Fruit fly (Drosophila melanogaster): ENCODE results near the gene CG6428.

Gene CG6428

dm6 chrX:3967613-3968012 is 842 bp downstream of the CG6428 start (continued):
- TF ChIP-seq HmgD (GFP tag; optimal IDR thresholded peaks at IDR 0.05) (no peak), CG4328 (GFP tag; optimal IDR thresholded peaks at IDR 0.05) (no peak), fd102C (GFP tag; optimal IDR thresholded peaks at IDR 0.05) (no peak), nom (GFP tag; optimal IDR thresholded peaks at IDR 0.05) (no peak), CG4854 (GFP tag; optimal IDR thresholded peaks at IDR 0.05) (no peak), CG10366 (GFP tag; IDR thresholded peaks at IDR 0.05) (no peak), slou (GFP tag; optimal IDR thresholded peaks at IDR 0.05) (no peak), CG2678 (tag; optimal IDR thresholded peaks at IDR 0.05) (no peak), Rfx (GFP tag; IDR thresholded peaks at IDR 0.05) (no peak), dm (GFP tag; optimal IDR thresholded peaks at IDR 0.05) (no peak), Gsc (GFP tag; IDR thresholded peaks at IDR 0.05) (no peak), nerfin-2 (GFP tag; IDR thresholded peaks at IDR 0.05; ENCODE audit: partially characterized antibody) (no peak), tx (GFP tag; optimal IDR thresholded peaks at IDR 0.05) (no peak), sens (GFP tag) (peak; percentile 85), CG14667 (GFP tag; IDR thresholded peaks at IDR 0.05) (no peak), ci (GFP tag; IDR thresholded peaks at IDR 0.05) (0 out of 3 replicates have a peak, but pooled peaks have one; percentile 38), CrebB (tag; optimal IDR thresholded peaks at IDR 0.05) (peak; percentile 8), pros (GFP tag; optimal IDR thresholded peaks at IDR 0.05) (no peak), CG8281 (tag; optimal IDR thresholded peaks at IDR 0.05) (no peak), CG2202 (tag; optimal IDR thresholded peaks at IDR 0.05) (peak; percentile 21), dmrt99B (tag; optimal IDR thresholded peaks at IDR 0.05) (no peak), sima (GFP tag; optimal IDR thresholded peaks at IDR 0.05) (no peak), CG10543 (GFP tag; optimal IDR thresholded peaks at IDR 0.05) (no peak), peb (GFP tag; IDR thresholded peaks at IDR 0.05) (no peak), Ravus (GFP tag; IDR thresholded peaks at IDR 0.05) (no peak), CG13424 (tag; optimal IDR thresholded peaks at IDR 0.05) (peak; percentile 2), CG18262 (tag; optimal IDR thresholded peaks at IDR 0.05) (no peak), CG7928 (GFP tag; optimal IDR thresholded peaks at IDR 0.05) (no peak), org-1 (GFP tag; optimal IDR thresholded peaks at IDR 0.05) (peak; percentile 18)

- TF ChIP-seq mld (GFP tag; IDR thresholded peaks at IDR 0.05; ENCODE audit: partially characterized antibody) (0 out of 3 replicates have a peak, but pooled peaks have one; percentile 19), sqz (GFP tag; optimal IDR thresholded peaks at IDR 0.05) (no peak), CG14860 (GFP tag; IDR thresholded peaks at IDR 0.05; ENCODE audit: partially characterized antibody) (0 out of 3 replicates have a peak, but pooled peaks have one; percentile 44), stwl (tag; optimal IDR thresholded peaks at IDR 0.05) (peak; percentile 80), tna (GFP tag; IDR thresholded peaks at IDR 0.05; ENCODE audit: partially characterized antibody) (0 out of 2 replicates have a peak, but pooled peaks have one; percentile 21), Sox102F (GFP tag; optimal IDR thresholded peaks at IDR 0.05) (no peak), MESR4 (GFP tag; optimal IDR thresholded peaks at IDR 0.05) (peak; percentile 97), vvl (GFP tag; IDR thresholded peaks at IDR 0.05) (0 out of 2 replicates have a peak, but pooled peaks have one; percentile 10), pzg (GFP tag; optimal IDR thresholded peaks at IDR 0.05) (peak; percentile 76), CG9797 (GFP tag; optimal IDR thresholded peaks at IDR 0.05) (peak; percentile 40), CG12299 (tag; optimal IDR thresholded peaks at IDR 0.05) (peak; percentile 2), gfzf (GFP tag; optimal IDR thresholded peaks at IDR 0.05) (peak; percentile 22), CG31224 (GFP tag; IDR thresholded peaks at IDR 0.05) (no peak), HmgZ (tag; optimal IDR thresholded peaks at IDR 0.05) (peak; percentile 42), Sry-δ (GFP tag; optimal IDR thresholded peaks at IDR 0.05) (peak; percentile 63), YL-1 (GFP tag; optimal IDR thresholded peaks at IDR 0.05) (peak; percentile 92), cg (GFP tag; optimal IDR thresholded peaks at IDR 0.05) (peak; percentile 95), CG7357 (GFP tag; IDR thresholded peaks at IDR 0.05) (no peak), sna (GFP tag; IDR thresholded peaks at IDR 0.05; ENCODE audit: partially characterized antibody) (0 out of 2 replicates have a peak, but pooled peaks have one; percentile 50), CG11560 (tag; IDR thresholded peaks at IDR 0.05) (peak; percentile 99), CG4617 (GFP tag; optimal IDR thresholded peaks at IDR 0.05; ENCODE audit: borderline replicate concordance) (peak; percentile 97), Dref (GFP tag; IDR thresholded peaks at IDR 0.05) (peak; percentile 89)
Measured at dm6 chrX:3964965-3965420, 3.5 kb downstream of the CG6428 start, which contains the start of gene lva. Gene lva, minus strand, starts transcription at chrX:3965327.
